Worm (Caenorhabditis elegans) whole organism, midembryonic: ENCODE results near the gene str-178.

Experiments used
- T22C8.4 ChIP-seq: fragments of 200-800 bp; sonication (Bioruptor generic); IDR thresholded peaks from 2 replicates; pipeline ENCODE4 v1.3.6; 2022; ENCODE audit warnings: missing genetic modification characterization, missing compliant biosample characterization
- cog-1 ChIP-seq: sonication (generic microtip); optimal IDR thresholded peaks from 2 replicates; lab custom pipeline; 2016; ENCODE audit warnings: missing genetic modification characterization, missing compliant biosample characterization
- flt-1 ChIP-seq: fragments of 200-800 bp; sonication (Bioruptor generic); IDR thresholded peaks from 2 replicates; pipeline ENCODE4 v1.3.6; 2022; ENCODE audit warnings: missing genetic modification characterization, missing compliant biosample characterization
- klf-2 ChIP-seq: fragments of 200-800 bp; sonication (Bioruptor generic); conservative IDR thresholded peaks from 2 replicates; pipeline ENCODE4 v1.3.6; 2022; ENCODE audit warnings: missing genetic modification reagents, missing genetic modification characterization, missing compliant biosample characterization
- med-1 ChIP-seq: sonication (generic microtip); optimal IDR thresholded peaks from 2 replicates; lab custom pipeline; 2017; ENCODE audit warnings: missing genetic modification characterization, mild to moderate bottlenecking, missing compliant biosample characterization, antibody characterized with exemption, missing genetic modification reagents; ENCODE audit not compliant: insufficient read depth
- ref-1 ChIP-seq: fragments of 200-800 bp; sonication (Bioruptor generic); conservative IDR thresholded peaks from 2 replicates; pipeline ENCODE4 v1.3.6; 2022; ENCODE audit warnings: missing genetic modification reagents, missing genetic modification characterization, missing compliant biosample characterization
- tab-1 ChIP-seq: fragments of 200-800 bp; sonication (Bioruptor generic); IDR thresholded peaks from 2 replicates; pipeline ENCODE4 v1.3.6; 2022; ENCODE audit warnings: missing genetic modification characterization, missing compliant biosample characterization
- ztf-23 ChIP-seq: fragments of 200-800 bp; sonication (Bioruptor generic); IDR thresholded peaks from 2 replicates; pipeline ENCODE4 v1.3.6; 2022; ENCODE audit warnings: missing genetic modification reagents, missing genetic modification characterization, missing compliant biosample characterization
- ztf-29 ChIP-seq: fragments of 200-800 bp; sonication (Bioruptor generic); IDR thresholded peaks from 2 replicates; pipeline ENCODE4 v1.3.6; 2022; ENCODE audit warnings: missing genetic modification reagents, missing genetic modification characterization, missing compliant biosample characterization

Gene str-178

DNA sequence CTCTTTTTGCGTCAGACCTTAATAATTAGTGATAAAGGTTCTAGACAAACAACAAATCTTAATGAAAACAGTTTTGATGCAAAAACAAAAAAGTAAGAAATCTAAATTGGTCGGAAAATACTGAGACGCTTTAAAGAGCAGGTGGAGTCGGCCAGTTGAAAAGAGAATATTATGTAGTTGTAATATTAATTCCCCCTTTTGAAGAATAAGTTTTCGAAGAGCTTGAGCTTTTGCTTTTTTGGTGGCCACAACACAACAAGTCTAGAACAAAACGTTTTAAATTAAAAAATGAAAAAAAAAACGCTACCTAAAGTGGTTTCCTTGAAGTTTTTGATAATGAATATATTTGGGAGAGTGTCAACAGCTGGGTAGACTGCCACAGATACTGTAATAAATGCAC, at the start of gene str-178:
Gene str-178, minus strand, starts transcription at position 101 of the 400 bp plus-strand sequence.
- TF ChIP-seq ztf-29 (GFP tag; lab: Robert Waterston, UW) (no peak), ref-1 (GFP tag; lab: Robert Waterston, UW) (no peak), cog-1 (tag; lab: Kevin White, UChicago) (no peak), flt-1 (GFP tag; lab: Robert Waterston, UW) (no peak), tab-1 (GFP tag; lab: Robert Waterston, UW) (no peak), T22C8.4 (no peak), klf-2 (GFP tag; lab: Robert Waterston, UW) (no peak), med-1 (no peak), ztf-23 (GFP tag; lab: Robert Waterston, UW) (no peak)

DNA sequence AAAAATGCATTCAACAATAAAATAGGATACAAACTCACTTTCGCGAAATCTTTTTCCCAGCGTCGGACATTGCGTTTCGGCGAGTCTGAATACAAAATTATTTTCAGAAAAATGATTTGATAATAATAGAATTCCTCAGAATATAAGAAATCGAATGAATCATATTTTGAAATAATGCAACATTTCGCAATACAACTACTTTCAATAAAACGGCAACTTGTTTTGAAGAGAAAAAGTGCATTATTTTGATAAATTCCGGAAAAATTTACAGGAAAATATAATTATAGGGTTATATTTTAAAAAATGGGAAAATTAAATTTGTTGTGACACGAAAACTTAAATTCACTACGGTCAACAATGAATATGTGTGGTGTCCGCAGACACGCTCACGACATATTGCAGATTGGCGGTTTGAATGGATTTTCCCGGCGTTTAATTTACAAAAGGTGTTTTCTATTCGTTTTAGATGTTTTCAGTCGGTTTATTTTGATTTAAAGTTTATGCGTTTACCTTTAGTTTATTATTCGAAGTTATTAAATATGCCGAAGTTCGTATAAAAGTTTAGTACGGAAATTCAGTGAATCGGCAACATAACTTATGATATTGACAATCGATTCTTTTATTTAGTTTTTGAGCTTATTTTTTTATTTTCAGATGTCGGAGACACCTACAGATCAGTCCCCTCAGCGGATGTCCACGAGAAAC, 47.1 kb upstream of the str-178 start, which contains the start of the genes abcf-1 and scc-3:
Gene abcf-1, minus strand, starts transcription at position 85 of the 705 bp plus-strand sequence.
Gene scc-3, plus strand, starts transcription at position 655 of the 705 bp plus-strand sequence.
- TF ChIP-seq cog-1 (tag; lab: Kevin White, UChicago) (no peak), med-1 (no peak), tab-1 (GFP tag; lab: Robert Waterston, UW) (no peak), flt-1 (GFP tag; lab: Robert Waterston, UW) (no peak), T22C8.4 (no peak), klf-2 (GFP tag; lab: Robert Waterston, UW) (no peak), ref-1 (GFP tag; lab: Robert Waterston, UW) (no peak), ztf-29 (GFP tag; lab: Robert Waterston, UW) (no peak), ztf-23 (GFP tag; lab: Robert Waterston, UW) (no peak)

DNA sequence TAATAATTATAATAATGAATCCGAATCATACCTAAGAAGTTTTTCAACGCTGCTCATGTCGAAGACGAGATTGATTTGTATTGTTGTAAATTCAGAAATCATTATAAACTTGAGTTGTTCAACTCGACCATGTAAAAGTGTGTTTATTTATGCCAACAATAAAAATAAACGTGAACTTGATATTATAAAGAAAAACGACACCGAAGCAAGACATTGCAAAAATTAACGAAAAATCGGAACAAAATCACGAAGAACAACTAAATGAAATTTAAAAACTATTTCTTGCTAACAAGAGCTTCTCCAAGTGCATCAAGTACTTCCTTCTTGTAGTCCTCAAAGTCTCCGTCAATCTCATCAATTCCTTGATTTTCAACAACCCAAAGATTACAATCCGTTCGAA, 44.6 kb upstream of the str-178 start, which contains the start of gene F18E2.15:
Gene F18E2.15, minus strand, starts transcription at position 101 of the 400 bp plus-strand sequence.
- no peak for TF ChIP-seq cog-1 (tag; lab: Kevin White, UChicago)
- TF ChIP-seq ref-1 (GFP tag; lab: Robert Waterston, UW) = no peak
- no peak for TF ChIP-seq T22C8.4
- no peak for TF ChIP-seq klf-2 (GFP tag; lab: Robert Waterston, UW)

DNA sequence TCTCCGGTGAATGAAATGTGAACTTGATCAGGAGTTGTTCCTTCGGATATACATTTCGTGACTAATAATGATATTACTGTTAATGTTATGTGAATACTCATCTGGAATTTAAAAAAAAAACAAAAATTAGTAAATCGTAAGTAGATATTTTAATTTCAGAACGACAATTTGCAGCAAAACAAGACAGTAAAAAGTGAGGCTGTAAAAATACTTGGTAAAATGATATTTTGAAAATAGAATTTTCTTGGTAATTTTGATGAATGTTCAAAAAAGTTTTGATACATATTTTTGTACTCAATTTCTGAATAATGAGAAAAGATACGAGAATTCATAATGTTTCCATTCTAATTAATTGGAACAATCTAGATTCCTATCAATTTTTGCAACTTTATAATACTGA, 43.3 kb upstream of the str-178 start, which contains the start of gene papl-1:
Gene papl-1, minus strand, starts transcription at position 101 of the 400 bp plus-strand sequence.
- no peak for TF ChIP-seq ref-1 (GFP tag; lab: Robert Waterston, UW)
- TF ChIP-seq flt-1 (GFP tag; lab: Robert Waterston, UW) = no peak
- TF ChIP-seq klf-2 (GFP tag; lab: Robert Waterston, UW) = no peak
- no peak for TF ChIP-seq T22C8.4

DNA sequence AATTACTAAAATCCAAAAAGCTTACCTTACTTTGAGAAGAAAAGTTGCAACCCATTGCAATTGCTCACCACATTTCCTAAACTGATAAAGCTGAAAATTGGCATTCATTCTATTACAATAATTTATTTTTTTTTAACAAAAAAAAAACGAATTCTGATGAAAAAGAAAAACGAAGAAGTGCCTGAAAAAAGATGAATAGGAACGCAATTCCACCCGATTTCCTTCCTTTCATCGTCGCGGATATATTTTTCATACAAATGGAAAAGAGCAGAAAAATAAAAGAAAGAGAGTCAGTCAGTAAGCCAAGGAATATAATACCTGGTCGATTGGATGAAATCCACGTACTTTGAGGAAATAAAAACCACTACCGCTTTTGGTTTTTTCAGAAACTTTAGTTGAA, 38.5 kb upstream of the str-178 start, which contains the start of gene gpa-13:
Gene gpa-13, minus strand, starts transcription at position 101 of the 400 bp plus-strand sequence.
- no peak for TF ChIP-seq ztf-23 (GFP tag; lab: Robert Waterston, UW)

DNA sequence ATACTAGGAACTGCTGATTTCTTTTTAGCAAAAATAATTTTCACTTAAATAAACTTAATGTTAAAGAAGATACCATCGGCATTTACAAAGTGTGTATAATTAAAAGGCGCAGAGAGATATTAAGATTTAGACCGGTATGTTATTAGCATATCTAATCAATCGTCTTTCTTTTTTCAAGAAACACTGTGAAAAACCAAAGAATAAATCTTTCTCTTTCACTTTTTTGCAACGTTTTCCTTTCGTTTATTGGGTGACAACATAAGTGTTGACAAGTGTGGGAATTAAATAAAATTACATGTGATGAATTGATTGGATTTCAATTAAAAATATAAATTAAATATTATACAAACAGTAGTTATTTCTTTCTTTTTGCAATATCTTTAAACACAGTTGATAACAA, 36.1 kb upstream of the str-178 start, which contains the start of gene C15C8.8:
Gene C15C8.8, minus strand, starts transcription at position 101 of the 400 bp plus-strand sequence.
- TF ChIP-seq cog-1 (tag; lab: Kevin White, UChicago) (no peak), flt-1 (GFP tag; lab: Robert Waterston, UW) (no peak), klf-2 (GFP tag; lab: Robert Waterston, UW) (no peak), ref-1 (GFP tag; lab: Robert Waterston, UW) (no peak), tab-1 (GFP tag; lab: Robert Waterston, UW) (no peak), med-1 (no peak)

DNA sequence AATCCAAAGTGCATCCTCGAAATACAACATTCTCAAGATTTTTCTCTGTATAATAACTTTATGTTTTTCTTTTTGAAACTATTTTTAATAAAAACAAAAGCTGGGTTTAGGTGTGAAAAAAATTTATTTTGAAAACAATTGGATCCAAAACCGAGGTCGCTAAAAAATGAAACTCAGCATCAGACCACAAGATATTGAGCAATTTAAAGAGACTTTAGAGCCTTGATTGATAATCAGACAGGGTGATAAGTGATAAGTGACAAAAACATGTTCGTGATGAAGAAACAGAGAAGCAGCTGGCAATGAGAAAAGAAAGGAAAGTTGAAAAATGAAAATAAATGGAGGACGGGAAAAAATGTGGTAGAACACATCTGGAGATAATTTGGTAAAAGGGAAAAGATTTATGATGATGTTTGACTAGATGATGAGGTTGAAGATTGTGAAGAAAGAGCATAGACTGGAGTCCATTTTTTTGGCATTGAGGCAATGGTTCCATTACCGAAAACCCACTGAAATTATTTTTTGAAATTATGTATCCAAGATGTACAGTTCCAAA, 35.2 kb upstream of the str-178 start, which contains the start of gene C15C8.6:
Gene C15C8.6, minus strand, starts transcription at position 51 of the 556 bp plus-strand sequence.
- TF ChIP-seq med-1 = no peak
- TF ChIP-seq tab-1 (GFP tag; lab: Robert Waterston, UW) = no peak
- TF ChIP-seq cog-1 (tag; lab: Kevin White, UChicago) = no peak
- no peak for TF ChIP-seq T22C8.4
- TF ChIP-seq klf-2 (GFP tag; lab: Robert Waterston, UW) = no peak
- no peak for TF ChIP-seq ztf-23 (GFP tag; lab: Robert Waterston, UW)
- no peak for TF ChIP-seq ref-1 (GFP tag; lab: Robert Waterston, UW)

DNA sequence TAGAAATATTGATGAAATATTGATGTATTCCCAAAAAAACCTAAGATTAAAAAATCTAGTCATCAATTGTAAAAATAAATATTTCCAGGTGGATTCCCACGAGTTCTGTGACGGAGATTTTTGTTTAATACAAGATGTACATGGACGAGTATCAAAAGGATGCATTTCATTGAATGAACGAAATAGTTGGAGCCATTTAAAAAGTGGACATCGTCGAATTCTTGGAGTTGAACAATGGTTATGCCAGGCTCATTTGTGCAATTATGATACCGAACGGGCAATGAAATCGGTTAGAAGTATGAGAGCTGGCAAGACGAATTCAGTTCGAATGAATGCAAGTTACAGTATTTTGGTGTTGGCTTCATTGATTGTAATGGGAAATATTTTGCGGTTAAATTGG, 33.2 kb upstream of the str-178 start:
- TF ChIP-seq flt-1 (GFP tag; lab: Robert Waterston, UW) (no peak), klf-2 (GFP tag; lab: Robert Waterston, UW) (no peak), T22C8.4 (no peak), med-1 (no peak), tab-1 (GFP tag; lab: Robert Waterston, UW) (no peak), ztf-23 (GFP tag; lab: Robert Waterston, UW) (no peak), cog-1 (tag; lab: Kevin White, UChicago) (no peak), ztf-29 (GFP tag; lab: Robert Waterston, UW) (no peak), ref-1 (GFP tag; lab: Robert Waterston, UW) (no peak)

DNA sequence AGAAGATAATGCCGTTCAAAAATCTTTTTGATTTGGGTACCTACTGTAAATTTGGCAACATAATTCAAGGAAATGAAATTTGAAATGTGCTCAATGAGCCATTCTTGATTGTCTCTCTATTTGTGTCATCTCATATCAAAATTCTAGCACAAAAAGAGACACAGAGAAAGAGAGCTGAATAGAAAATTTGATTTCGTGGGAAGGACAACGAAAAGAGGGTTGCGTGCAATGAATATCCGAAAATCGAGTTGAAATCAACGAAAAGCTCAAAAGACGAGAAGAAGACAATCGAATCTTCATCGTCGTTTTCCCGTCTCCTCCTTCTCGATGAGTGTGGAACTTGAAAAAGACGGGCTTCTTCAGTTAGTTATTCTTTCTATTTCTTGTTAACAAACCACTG, 31.5 kb upstream of the str-178 start, which contains the start of gene C15C8.5:
Gene C15C8.5, plus strand, starts transcription at position 152 of the 400 bp plus-strand sequence.
- TF ChIP-seq klf-2 (GFP tag; lab: Robert Waterston, UW) (no peak), T22C8.4 (no peak), flt-1 (GFP tag; lab: Robert Waterston, UW) (no peak), cog-1 (tag; lab: Kevin White, UChicago) (no peak), ztf-29 (GFP tag; lab: Robert Waterston, UW) (no peak), ztf-23 (GFP tag; lab: Robert Waterston, UW) (no peak), tab-1 (GFP tag; lab: Robert Waterston, UW) (no peak), med-1 (no peak), ref-1 (GFP tag; lab: Robert Waterston, UW) (no peak)
